Worm (Caenorhabditis elegans) whole organism, mixed stage, embryonic: ENCODE data around the gene T03F6.3.

ENCODE experiments used
- ceh-83 ChIP-seq: fragments of 200-800 bp; sonication (Bioruptor generic); optimal IDR thresholded peaks from 2 replicates; lab custom pipeline; 2018; ENCODE audit warnings: mild to moderate bottlenecking, missing genetic modification characterization, missing compliant biosample characterization
- ces-1 ChIP-seq: fragments of 150-350 bp; optimal IDR thresholded peaks from 2 replicates; lab custom pipeline; 2014; ENCODE audit warnings: missing biosample characterization, missing genetic modification reagents, missing genetic modification characterization
- cnd-1 ChIP-seq: fragments of 200-800 bp; sonication (Bioruptor generic); optimal IDR thresholded peaks from 2 replicates; lab custom pipeline; 2018; ENCODE audit warnings: mild to moderate bottlenecking, missing genetic modification characterization, missing compliant biosample characterization
- drap-1 ChIP-seq: fragments of 200-800 bp; sonication (Bioruptor generic); optimal IDR thresholded peaks from 3 replicates; lab custom pipeline; 2018; ENCODE audit warnings: mild to moderate bottlenecking, missing genetic modification characterization, missing compliant biosample characterization
- lsy-2 ChIP-seq: fragments of 150-350 bp; optimal IDR thresholded peaks from 2 replicates; lab custom pipeline; 2014; ENCODE audit warnings: missing biosample characterization, missing genetic modification characterization
- mab-5 ChIP-seq: fragments of 150-350 bp; optimal IDR thresholded peaks from 2 replicates; lab custom pipeline; 2014; ENCODE audit warnings: missing biosample characterization, missing genetic modification characterization
- nhr-2 ChIP-seq: fragments of 150-350 bp; optimal IDR thresholded peaks from 2 replicates; lab custom pipeline; 2014; ENCODE audit warnings: missing biosample characterization, missing genetic modification characterization
- nhr-237 ChIP-seq: fragments of 150-350 bp; optimal IDR thresholded peaks from 2 replicates; lab custom pipeline; 2014; ENCODE audit warnings: missing biosample characterization, missing genetic modification characterization
- nhr-76 ChIP-seq: sonication (generic microtip); optimal IDR thresholded peaks from 2 replicates; lab custom pipeline; 2017; ENCODE audit warnings: missing biosample characterization, missing genetic modification characterization
- pha-4 ChIP-seq: fragments of 150-350 bp; optimal IDR thresholded peaks from 2 replicates; lab custom pipeline; 2018; ENCODE audit warnings: missing biosample characterization, missing genetic modification reagents, missing genetic modification characterization
- tbx-8 ChIP-seq: fragments of 200-800 bp; sonication (Bioruptor generic); optimal IDR thresholded peaks from 2 replicates; lab custom pipeline; 2018; ENCODE audit warnings: mild to moderate bottlenecking, missing genetic modification characterization, moderate library complexity, missing compliant biosample characterization
- unc-62 ChIP-seq: fragments of 150-350 bp; optimal IDR thresholded peaks from 2 replicates; lab custom pipeline; 2014; ENCODE audit warnings: missing biosample characterization, missing genetic modification reagents, missing genetic modification characterization
- ztf-11 ChIP-seq: fragments of 150-350 bp; optimal IDR thresholded peaks from 2 replicates; lab custom pipeline; 2014; ENCODE audit warnings: missing biosample characterization, missing genetic modification characterization

T03F6.3 gene

ce11 chrIII:13439415-13439814, 50.2 kb downstream of the T03F6.3 start, which contains the start of gene ciao-2B:
TSS of gene ciao-2B (minus strand) at chrIII:13439544.
- TF ChIP-seq drap-1 (GFP tag; lab: Kevin White, UChicago) (no peak), mab-5 (no peak), tbx-8 (GFP tag; lab: Kevin White, UChicago) (no peak), lsy-2 (tag; lab: Kevin White, UChicago) (no peak), unc-62 (GFP tag; lab: Kevin White, UChicago) (no peak), ceh-83 (GFP tag; lab: Kevin White, UChicago) (no peak), ces-1 (GFP tag; lab: Kevin White, UChicago) (no peak), nhr-237 (no peak), nhr-76 (tag; lab: Kevin White, UChicago) (no peak), pha-4 (tag; lab: Kevin White, UChicago) (no peak), nhr-2 (no peak), cnd-1 (tag; lab: Kevin White, UChicago) (no peak), ztf-11 (tag; lab: Kevin White, UChicago) (no peak)
